Worm (Caenorhabditis elegans) whole organism, late embryonic: Measurements from ENCODE around the gene str-86.

Experiments
- ama-1 ChIP-seq: fragments of 150-350 bp; optimal IDR thresholded peaks from 2 replicates; lab custom pipeline; 2014
- ceh-22 ChIP-seq: sonication (generic microtip); optimal IDR thresholded peaks from 2 replicates; lab custom pipeline; 2017; ENCODE audit warnings: missing biosample characterization, missing genetic modification characterization
- ceh-30 ChIP-seq: fragments of 150-350 bp; optimal IDR thresholded peaks from 2 replicates; lab custom pipeline; 2014; ENCODE audit warnings: missing biosample characterization, missing genetic modification characterization
- ceh-34 ChIP-seq: sonication (generic microtip); optimal IDR thresholded peaks from 2 replicates; lab custom pipeline; 2016; ENCODE audit warnings: mild to moderate bottlenecking, missing genetic modification characterization, missing compliant biosample characterization
- fax-1 ChIP-seq: sonication (generic microtip); optimal IDR thresholded peaks from 2 replicates; lab custom pipeline; 2016; ENCODE audit warnings: missing genotype, missing genetic modification characterization, missing compliant biosample characterization
- hlh-13 ChIP-seq: fragments of 200-800 bp; sonication (Bioruptor generic); optimal IDR thresholded peaks from 2 replicates; lab custom pipeline; 2018; ENCODE audit warnings: mild to moderate bottlenecking, missing genetic modification characterization, missing compliant biosample characterization
- nhr-11 ChIP-seq: fragments of 150-350 bp; optimal IDR thresholded peaks from 2 replicates; lab custom pipeline; 2014; ENCODE audit warnings: missing biosample characterization, missing genetic modification characterization
- nhr-232 ChIP-seq: sonication (generic microtip); optimal IDR thresholded peaks from 2 replicates; lab custom pipeline; 2016; ENCODE audit warnings: missing genetic modification characterization, missing compliant biosample characterization
- pag-3 ChIP-seq: sonication (generic microtip); optimal IDR thresholded peaks from 2 replicates; lab custom pipeline; 2016; ENCODE audit warnings: missing compliant biosample characterization, missing genetic modification characterization, borderline replicate concordance
- pha-4 ChIP-seq: fragments of 150-350 bp; optimal IDR thresholded peaks from 2 replicates; lab custom pipeline; 2018; ENCODE audit warnings: missing biosample characterization, missing genetic modification reagents, missing genetic modification characterization
- syd-9 ChIP-seq: sonication (generic microtip); optimal IDR thresholded peaks from 2 replicates; lab custom pipeline; 2016; ENCODE audit warnings: mild to moderate bottlenecking, missing genetic modification characterization, moderate library complexity, missing compliant biosample characterization
- tbx-2 ChIP-seq: sonication (generic microtip); optimal IDR thresholded peaks from 2 replicates; lab custom pipeline; 2016; ENCODE audit warnings: missing genetic modification characterization, missing compliant biosample characterization
- unc-42 ChIP-seq: sonication (generic microtip); optimal IDR thresholded peaks from 2 replicates; lab custom pipeline; 2016; ENCODE audit warnings: missing genotype, missing genetic modification characterization, missing compliant biosample characterization
- unc-86 ChIP-seq: sonication (generic microtip); optimal IDR thresholded peaks from 2 replicates; lab custom pipeline; 2016; ENCODE audit warnings: missing genetic modification characterization, missing compliant biosample characterization

ce11 chrV:9015540-9015939 lies 32.0 kb upstream of the str-86 start, which contains the start of gene srt-18:
- TF ChIP-seq pag-3 (tag; lab: Kevin White, UChicago) (no peak), unc-42 (no peak), ama-1 (lab: Kevin White, UChicago) (no peak), fax-1 (tag; lab: Kevin White, UChicago) (no peak), hlh-13 (no peak), unc-86 (tag; lab: Kevin White, UChicago) (no peak), nhr-232 (tag; lab: Kevin White, UChicago) (no peak), syd-9 (no peak), ceh-22 (tag; lab: Kevin White, UChicago) (no peak), ceh-30 (no peak), pha-4 (tag; lab: Kevin White, UChicago) (no peak), ceh-34 (tag; lab: Kevin White, UChicago) (no peak), nhr-11 (tag; lab: Kevin White, UChicago) (no peak), tbx-2 (tag; lab: Kevin White, UChicago) (no peak)
